Fruit fly (Drosophila melanogaster) whole organism, embryonic: ENCODE measurements around the gene srl.
A peak's percentile ranks its signal among the peaks of the same experiment; 100 is the strongest.

Source experiments
- ATbp ChIP-seq: fragments of 200-800 bp; sonication (Bioruptor generic); optimal IDR thresholded peaks from 2 replicates; lab custom pipeline; 2017; ENCODE audit warnings: missing biosample characterization, mild to moderate bottlenecking, missing genetic modification characterization, missing genetic modification reagents
- Abd-B ChIP-seq: fragments of 200-800 bp; sonication (Bioruptor generic); optimal IDR thresholded peaks from 2 replicates; lab custom pipeline; 2018; ENCODE audit warnings: missing biosample characterization, mild to moderate bottlenecking, missing genetic modification characterization, moderate library complexity
- Asciz ChIP-seq: fragments of 200-800 bp; sonication (Bioruptor generic); optimal IDR thresholded peaks from 2 replicates; lab custom pipeline; 2017; ENCODE audit warnings: missing biosample characterization, mild to moderate bottlenecking, missing genetic modification characterization, missing genetic modification reagents
- Bteb2 ChIP-seq: fragments of 200-800 bp; sonication (Bioruptor generic); optimal IDR thresholded peaks from 2 replicates; lab custom pipeline; 2016; ENCODE audit warnings: missing biosample characterization, missing genetic modification characterization
- CG12104 ChIP-seq: fragments of 200-800 bp; sonication (Bioruptor generic); optimal IDR thresholded peaks from 3 replicates; lab custom pipeline; 2016; ENCODE audit warnings: missing biosample characterization, missing genetic modification characterization
- CG12236 ChIP-seq: fragments of 200-800 bp; sonication (Bioruptor generic); optimal IDR thresholded peaks from 2 replicates; lab custom pipeline; 2016; ENCODE audit warnings: missing biosample characterization, missing genetic modification characterization
- CG13624 ChIP-seq: fragments of 200-800 bp; sonication (Bioruptor generic); optimal IDR thresholded peaks from 2 replicates; lab custom pipeline; 2016; ENCODE audit warnings: missing biosample characterization, missing genetic modification characterization
- CG15269 ChIP-seq: fragments of 200-800 bp; sonication (Bioruptor generic); optimal IDR thresholded peaks from 2 replicates; lab custom pipeline; 2018; ENCODE audit warnings: missing biosample characterization, mild to moderate bottlenecking, missing genetic modification characterization, moderate library complexity
- CG1792 ChIP-seq: fragments of 200-800 bp; sonication (Bioruptor generic); optimal IDR thresholded peaks from 2 replicates; lab custom pipeline; 2016; ENCODE audit warnings: missing biosample characterization, missing genetic modification characterization
- CG2202 ChIP-seq: fragments of 200-800 bp; sonication (Bioruptor generic); optimal IDR thresholded peaks from 2 replicates; lab custom pipeline; 2018; ENCODE audit warnings: missing biosample characterization, mild to moderate bottlenecking, missing genetic modification characterization
- CG31365 ChIP-seq: fragments of 200-800 bp; sonication (Bioruptor generic); optimal IDR thresholded peaks from 2 replicates; lab custom pipeline; 2018; ENCODE audit warnings: missing biosample characterization, mild to moderate bottlenecking, missing genetic modification characterization
- CG31388 ChIP-seq: fragments of 200-800 bp; sonication (Bioruptor generic); optimal IDR thresholded peaks from 2 replicates; lab custom pipeline; 2016; ENCODE audit warnings: missing biosample characterization, missing genetic modification characterization
- CG32532 ChIP-seq: fragments of 200-800 bp; sonication (Bioruptor generic); IDR thresholded peaks from 2 replicates; pipeline ENCODE4 v1.3.6; 2022; ENCODE audit warnings: missing biosample characterization, missing genetic modification characterization
- CG3838 ChIP-seq: fragments of 200-800 bp; sonication (Bioruptor generic); optimal IDR thresholded peaks from 3 replicates; lab custom pipeline; 2016; ENCODE audit warnings: missing biosample characterization, missing genetic modification characterization
- CG3995 ChIP-seq: fragments of 200-800 bp; sonication (Bioruptor generic); optimal IDR thresholded peaks from 3 replicates; lab custom pipeline; 2016; ENCODE audit warnings: missing biosample characterization, missing genetic modification characterization
- CG4328 ChIP-seq: fragments of 200-800 bp; sonication (Bioruptor generic); optimal IDR thresholded peaks from 3 replicates; lab custom pipeline; 2017; ENCODE audit warnings: missing biosample characterization, missing genetic modification reagents, missing genetic modification characterization
- CG4424 ChIP-seq: fragments of 200-800 bp; sonication (Bioruptor generic); optimal IDR thresholded peaks from 3 replicates; lab custom pipeline; 2016; ENCODE audit warnings: missing biosample characterization, missing genetic modification characterization
- CG5180 ChIP-seq: fragments of 200-800 bp; sonication (Bioruptor generic); optimal IDR thresholded peaks from 3 replicates; lab custom pipeline; 2017; ENCODE audit warnings: missing biosample characterization, missing genetic modification characterization, mild to moderate bottlenecking, moderate library complexity, missing genetic modification reagents
- CG6654 ChIP-seq: fragments of 200-800 bp; sonication (Bioruptor generic); optimal IDR thresholded peaks from 2 replicates; lab custom pipeline; 2017; ENCODE audit warnings: missing biosample characterization, mild to moderate bottlenecking, missing genetic modification characterization
- CG9727 ChIP-seq: fragments of 200-800 bp; sonication (Bioruptor generic); optimal IDR thresholded peaks from 3 replicates; lab custom pipeline; 2017; ENCODE audit warnings: missing biosample characterization, mild to moderate bottlenecking, missing genetic modification characterization
- CG9817 ChIP-seq: fragments of 200-800 bp; sonication (Bioruptor generic); optimal IDR thresholded peaks from 2 replicates; lab custom pipeline; 2018; ENCODE audit warnings: missing biosample characterization, mild to moderate bottlenecking, missing genetic modification characterization, moderate library complexity
- CrebB ChIP-seq: fragments of 200-800 bp; sonication (Bioruptor generic); optimal IDR thresholded peaks from 3 replicates; lab custom pipeline; 2018; ENCODE audit warnings: missing biosample characterization, mild to moderate bottlenecking, missing genetic modification characterization
- D19A ChIP-seq: fragments of 200-800 bp; optimal IDR thresholded peaks from 3 replicates; lab custom pipeline; 2019; ENCODE audit warnings: missing biosample characterization, mild to moderate bottlenecking, missing genetic modification characterization, moderate library complexity
- Dbx ChIP-seq: fragments of 200-800 bp; sonication (Bioruptor generic); IDR thresholded peaks from 3 replicates; pipeline ENCODE4 v1.3.6; 2022; ENCODE audit warnings: missing biosample characterization, missing genetic modification characterization
- Dek ChIP-seq: fragments of 200-800 bp; sonication (Bioruptor generic); optimal IDR thresholded peaks from 3 replicates; lab custom pipeline; 2019; ENCODE audit warnings: missing biosample characterization, mild to moderate bottlenecking, missing genetic modification characterization, moderate library complexity
- E2f2 ChIP-seq: fragments of 200-800 bp; sonication (Bioruptor generic); IDR thresholded peaks from 2 replicates; pipeline ENCODE4 v1.3.6; 2022; ENCODE audit warnings: missing biosample characterization, missing genetic modification characterization
- Fer3 ChIP-seq: fragments of 200-800 bp; sonication (Bioruptor generic); optimal IDR thresholded peaks from 2 replicates; lab custom pipeline; 2018; ENCODE audit warnings: missing biosample characterization, mild to moderate bottlenecking, missing genetic modification characterization, moderate library complexity
- HmgD ChIP-seq: fragments of 200-800 bp; sonication (Bioruptor generic); optimal IDR thresholded peaks from 3 replicates; lab custom pipeline; 2016; ENCODE audit warnings: missing biosample characterization, missing genetic modification characterization
- Neu2 ChIP-seq: fragments of 200-800 bp; sonication (Bioruptor generic); optimal IDR thresholded peaks from 3 replicates; lab custom pipeline; 2016; ENCODE audit warnings: missing biosample characterization, missing genetic modification characterization, borderline replicate concordance
- Nf-YA ChIP-seq: fragments of 200-800 bp; sonication (Bioruptor generic); IDR thresholded peaks from 2 replicates; pipeline ENCODE4 v1.3.6; 2022; ENCODE audit warnings: missing biosample characterization, missing genetic modification characterization
- Ravus ChIP-seq: fragments of 200-800 bp; sonication (Bioruptor generic); IDR thresholded peaks from 2 replicates; pipeline ENCODE4 v1.3.6; 2022; ENCODE audit warnings: missing biosample characterization, missing genetic modification characterization
- Rfx ChIP-seq: fragments of 200-800 bp; sonication (Bioruptor generic); IDR thresholded peaks from 2 replicates; pipeline ENCODE4 v1.3.6; 2022; ENCODE audit warnings: missing biosample characterization, missing genetic modification characterization
- Sox102F ChIP-seq: fragments of 200-800 bp; sonication (Bioruptor generic); optimal IDR thresholded peaks from 2 replicates; lab custom pipeline; 2018; ENCODE audit warnings: missing biosample characterization, mild to moderate bottlenecking, missing genetic modification characterization, moderate library complexity
- ash1 ChIP-seq: fragments of 200-800 bp; sonication (Bioruptor generic); optimal IDR thresholded peaks from 2 replicates; lab custom pipeline; 2018; ENCODE audit warnings: missing biosample characterization, mild to moderate bottlenecking, missing genetic modification characterization
- da ChIP-seq: fragments of 200-800 bp; sonication (Bioruptor generic); optimal IDR thresholded peaks from 2 replicates; lab custom pipeline; 2016; ENCODE audit warnings: missing biosample characterization, missing genetic modification characterization
- disco-r ChIP-seq: fragments of 200-800 bp; sonication (Bioruptor generic); optimal IDR thresholded peaks from 2 replicates; lab custom pipeline; 2016; ENCODE audit warnings: missing biosample characterization, missing genetic modification characterization
- gcm ChIP-seq: fragments of 200-800 bp; sonication (Bioruptor generic); optimal IDR thresholded peaks from 2 replicates; lab custom pipeline; 2019; ENCODE audit warnings: missing biosample characterization, mild to moderate bottlenecking, missing genetic modification characterization, moderate library complexity
- jumu ChIP-seq: fragments of 200-800 bp; sonication (Bioruptor generic); optimal IDR thresholded peaks from 3 replicates; lab custom pipeline; 2016; ENCODE audit warnings: missing biosample characterization, missing genetic modification characterization
- lbe ChIP-seq: fragments of 200-800 bp; sonication (Bioruptor generic); optimal IDR thresholded peaks from 2 replicates; lab custom pipeline; 2016; ENCODE audit warnings: missing biosample characterization, mild to moderate bottlenecking, missing genetic modification characterization
- lov ChIP-seq, 2 experiments: fragments of 200-800 bp in 1 of 2; fragments of >200 bp in 1 of 2; sonication (Bioruptor generic) in 1 of 2; IDR thresholded peaks in 1 of 2; optimal IDR thresholded peaks in 1 of 2; 2 replicates in 1 of 2; 3 replicates in 1 of 2; pipeline versions ENCODE4 v1.3.6 to Lab custom; 2017 to 2022; ENCODE audit warnings: missing biosample characterization in 1 of 2, missing genetic modification characterization in 1 of 2
- nerfin-2 ChIP-seq: fragments of 200-800 bp; sonication (Bioruptor generic); IDR thresholded peaks from 2 replicates; pipeline ENCODE4 v1.3.6; 2022; ENCODE audit warnings: missing biosample characterization, missing genetic modification characterization; ENCODE audit not compliant: partially characterized antibody
- oc ChIP-seq: fragments of 200-800 bp; sonication (Bioruptor generic); optimal IDR thresholded peaks from 2 replicates; lab custom pipeline; 2018; ENCODE audit warnings: missing biosample characterization, mild to moderate bottlenecking, missing genetic modification characterization, moderate library complexity
- pum ChIP-seq: fragments of 200-800 bp; sonication (Bioruptor generic); optimal IDR thresholded peaks from 2 replicates; lab custom pipeline; 2016; ENCODE audit warnings: missing biosample characterization, missing genetic modification characterization
- sens ChIP-seq: fragments of 200-800 bp; sonication (Bioruptor generic); peaks from one replicate; lab custom pipeline; 2016; ENCODE audit warnings: missing biosample characterization, missing genetic modification characterization
- seq ChIP-seq: fragments of 200-800 bp; sonication (Bioruptor generic); IDR thresholded peaks from 2 replicates; pipeline ENCODE4 v1.3.6; 2022; ENCODE audit warnings: missing biosample characterization, missing genetic modification characterization
- slbo ChIP-seq: fragments of 200-800 bp; sonication (Bioruptor generic); IDR thresholded peaks from 2 replicates; pipeline ENCODE4 v1.3.6; 2022; ENCODE audit warnings: missing biosample characterization, missing genetic modification characterization
- stc ChIP-seq: fragments of 200-800 bp; sonication (Bioruptor generic); IDR thresholded peaks from 2 replicates; pipeline ENCODE4 v1.3.6; 2022; ENCODE audit warnings: missing biosample characterization, missing genetic modification characterization
- twi ChIP-seq: fragments of 200-800 bp; optimal IDR thresholded peaks from 2 replicates; lab custom pipeline; 2019; ENCODE audit warnings: missing biosample characterization, mild to moderate bottlenecking, missing genetic modification characterization, moderate library complexity
- zf30C ChIP-seq: fragments of 200-800 bp; sonication (Bioruptor generic); optimal IDR thresholded peaks from 3 replicates; lab custom pipeline; 2018; ENCODE audit warnings: missing biosample characterization, mild to moderate bottlenecking, missing genetic modification characterization

srl gene

dm6 chr3R:4453213-4453956 lies 24.2 kb upstream of the srl start (continued):
- TF ChIP-seq CG2202 (no peak), ATbp (GFP tag; lab: Kevin White, UChicago) (no peak), disco-r (GFP tag; lab: Kevin White, UChicago) (peak; percentile 1), CG32532 (GFP tag; lab: Robert Waterston, UW) (peak; percentile 70; the same call in 1 of the 2 replicates), CG13624 (GFP tag; lab: Kevin White, UChicago) (no peak), Asciz (GFP tag; lab: Kevin White, UChicago) (no peak), nerfin-2 (GFP tag; lab: Robert Waterston, UW) (no peak), slbo (no peak), Abd-B (GFP tag; lab: Kevin White, UChicago) (no peak), lov (optimal IDR thresholded peaks at IDR 0.05; lab: Kevin White, UChicago) (no peak), lov (GFP tag; IDR thresholded peaks at IDR 0.05; lab: Robert Waterston, UW) (no peak), Rfx (GFP tag; lab: Robert Waterston, UW) (peak; percentile 18; the same call in 1 of the 2 replicates), CG6654 (no peak), Nf-YA (GFP tag; lab: Robert Waterston, UW) (no peak), CG15269 (tag; lab: Kevin White, UChicago) (no peak), seq (GFP tag; lab: Robert Waterston, UW) (no peak), Bteb2 (no peak), Ravus (GFP tag; lab: Robert Waterston, UW) (no peak), CG9727 (GFP tag; lab: Kevin White, UChicago) (no peak), E2f2 (GFP tag; lab: Robert Waterston, UW) (0 out of 2 replicates have a peak, but pooled peaks have one; percentile 25), D19A (tag; lab: Kevin White, UChicago) (no peak), lbe (GFP tag; lab: Kevin White, UChicago) (peak; percentile 47), CG3995 (GFP tag; lab: Kevin White, UChicago) (peak; percentile 62), CG4328 (GFP tag; lab: Kevin White, UChicago) (no peak), HmgD (peak; percentile 74), CG5180 (peak; percentile 96), ash1 (GFP tag; lab: Kevin White, UChicago) (no peak), Sox102F (no peak), CrebB (tag; lab: Kevin White, UChicago) (no peak), oc (tag; lab: Kevin White, UChicago) (no peak), zf30C (no peak), CG9817 (tag; lab: Kevin White, UChicago) (no peak), gcm (no peak), CG4424 (GFP tag; lab: Kevin White, UChicago) (no peak), pum (GFP tag; lab: Kevin White, UChicago) (no peak), CG12104 (GFP tag; lab: Kevin White, UChicago) (no peak), jumu (GFP tag; lab: Kevin White, UChicago) (peak; percentile 40), CG31365 (tag; lab: Kevin White, UChicago) (peak; percentile 78), stc (GFP tag; lab: Robert Waterston, UW) (peak; percentile 41; the same call in 1 of the 2 replicates), CG3838 (GFP tag; lab: Kevin White, UChicago) (no peak), CG12236 (GFP tag; lab: Kevin White, UChicago) (no peak), sens (GFP tag; lab: Kevin White, UChicago) (peak; percentile 74), Fer3 (no peak), da (GFP tag; lab: Kevin White, UChicago) (peak; percentile 36), Dek (no peak), CG31388 (GFP tag; lab: Kevin White, UChicago) (no peak), Neu2 (GFP tag; lab: Kevin White, UChicago) (no peak), Dbx (peak; percentile 59; the same call in 2 of the 3 replicates), twi (no peak), CG1792 (GFP tag; lab: Kevin White, UChicago) (no peak)
